Comparison of ENCODE assay signal across 3 fruit fly cellular contexts in the genomic region with DNA sequence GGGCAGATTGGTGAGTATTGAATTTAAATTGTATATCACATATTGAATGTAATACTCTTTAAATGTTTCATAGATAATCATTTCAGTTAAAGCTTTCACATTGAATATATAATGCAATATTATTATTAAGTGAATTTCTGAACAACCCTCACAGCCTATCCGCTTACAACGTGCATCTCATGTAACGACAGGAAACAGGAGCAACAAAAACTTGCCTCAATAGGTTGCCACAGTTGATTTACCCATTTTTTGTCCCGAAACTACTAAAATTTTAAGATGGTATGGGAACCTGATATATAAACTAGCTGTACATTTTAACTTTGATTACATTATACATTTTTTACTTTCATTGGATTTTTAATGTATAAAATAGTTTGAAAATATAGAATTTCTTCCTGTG.
TF ChIP-seq lines count a peak whose summit lies in the region.

No protein-coding gene starts in this region.

- no peak for TF ChIP-seq CTCF in whole organism, embryonic (GFP tag; optimal IDR thresholded peaks at IDR 0.05; lab: Kevin White, UChicago)

TF ChIP-seq in whole organism, embryonic, 481 proteins besides CTCF, POLR2A, EP300 and RAD21:
- TF ChIP-seq CG30431 (GFP tag; optimal IDR thresholded peaks at IDR 0.05; lab: Kevin White, UChicago) (no peak), CG18476 (GFP tag; optimal IDR thresholded peaks at IDR 0.05; lab: Kevin White, UChicago) (peak; percentile 21), E2f2 (GFP tag; IDR thresholded peaks at IDR 0.05; lab: Robert Waterston, UW) (no peak), Stat92E (GFP tag; optimal IDR thresholded peaks at IDR 0.05; lab: Kevin White, UChicago) (no peak), Asciz (GFP tag; optimal IDR thresholded peaks at IDR 0.05; lab: Kevin White, UChicago) (no peak), Ets65A (GFP tag; lab: Kevin White, UChicago) (peak; percentile 67), Dfd (GFP tag; optimal IDR thresholded peaks at IDR 0.05; lab: Kevin White, UChicago) (no peak), CG10462 (GFP tag; optimal IDR thresholded peaks at IDR 0.05; lab: Kevin White, UChicago) (no peak), Optix (GFP tag; IDR thresholded peaks at IDR 0.05; lab: Robert Waterston, UW) (no peak), Med (GFP tag; lab: Kevin White, UChicago) (peak; percentile 20), wek (GFP tag; optimal IDR thresholded peaks at IDR 0.05; lab: Kevin White, UChicago) (no peak), CG11723 (GFP tag; optimal IDR thresholded peaks at IDR 0.05; lab: Kevin White, UChicago) (no peak)

TF ChIP-seq in whole organism, prepupa, 60 proteins besides CTCF, POLR2A, EP300 and RAD21:
- peak; percentile 6 for TF ChIP-seq CG3032 (tag; optimal IDR thresholded peaks at IDR 0.05; lab: Kevin White, UChicago)
- TF ChIP-seq OdsH (GFP tag; optimal IDR thresholded peaks at IDR 0.05; lab: Kevin White, UChicago): no peak
- TF ChIP-seq Eip78C (GFP tag; lab: Kevin White, UChicago): peak; percentile 69
- TF ChIP-seq Hr4 (GFP tag; optimal IDR thresholded peaks at IDR 0.05; lab: Kevin White, UChicago): peak; percentile 5
- no peak for TF ChIP-seq ss (GFP tag; optimal IDR thresholded peaks at IDR 0.05; lab: Kevin White, UChicago)
- TF ChIP-seq Ets96B (tag; optimal IDR thresholded peaks at IDR 0.05; lab: Kevin White, UChicago): peak; percentile 11
- peak; percentile 13 for TF ChIP-seq CG10631 (GFP tag; optimal IDR thresholded peaks at IDR 0.05; lab: Kevin White, UChicago)
- TF ChIP-seq Ets21C (GFP tag; optimal IDR thresholded peaks at IDR 0.05; lab: Kevin White, UChicago): no peak
- no peak for TF ChIP-seq pdm3 (GFP tag; optimal IDR thresholded peaks at IDR 0.05; lab: Kevin White, UChicago)
- TF ChIP-seq cyc (GFP tag; optimal IDR thresholded peaks at IDR 0.05; lab: Kevin White, UChicago): no peak
- TF ChIP-seq CG32006 (GFP tag; optimal IDR thresholded peaks at IDR 0.05; lab: Kevin White, UChicago): peak; percentile 51
TF ChIP-seq in whole organism, prepupa: peak in this region for 6.

TF ChIP-seq in whole organism, pupa, 21 proteins besides CTCF, POLR2A, EP300 and RAD21:
- TF ChIP-seq CG4496 (GFP tag; IDR thresholded peaks at IDR 0.05; lab: Robert Waterston, UW) (no peak), CG10348 (GFP tag; IDR thresholded peaks at IDR 0.05; lab: Robert Waterston, UW) (no peak), Ets98B (GFP tag; IDR thresholded peaks at IDR 0.05; lab: Robert Waterston, UW) (no peak), CG12605 (GFP tag; IDR thresholded peaks at IDR 0.05; lab: Robert Waterston, UW) (no peak), gl (tag; optimal IDR thresholded peaks at IDR 0.05; lab: Kevin White, UChicago) (no peak), CG34367 (tag; optimal IDR thresholded peaks at IDR 0.05; lab: Kevin White, UChicago) (no peak), Pif1A (GFP tag; optimal IDR thresholded peaks at IDR 0.05; lab: Kevin White, UChicago) (peak; percentile 10), CG14655 (GFP tag; optimal IDR thresholded peaks at IDR 0.05; lab: Kevin White, UChicago) (peak; percentile 32), rn (GFP tag; IDR thresholded peaks at IDR 0.05; lab: Robert Waterston, UW) (no peak), CG15710 (tag; optimal IDR thresholded peaks at IDR 0.05; lab: Kevin White, UChicago) (no peak), Pif1B (GFP tag; optimal IDR thresholded peaks at IDR 0.05; lab: Kevin White, UChicago) (no peak), fd96Ca (GFP tag; IDR thresholded peaks at IDR 0.05; lab: Robert Waterston, UW) (no peak), CG8159 (tag; optimal IDR thresholded peaks at IDR 0.05; lab: Kevin White, UChicago) (peak; percentile 18), CG9948 (tag; optimal IDR thresholded peaks at IDR 0.05; lab: Kevin White, UChicago) (no peak), D1 (tag; optimal IDR thresholded peaks at IDR 0.05; lab: Kevin White, UChicago) (no peak), CG17806 (tag; optimal IDR thresholded peaks at IDR 0.05; lab: Kevin White, UChicago) (no peak)
